Fruit fly (Drosophila melanogaster) Kc167 (cell line): ENCODE data around the gene vir-1.

Experiments
- h ChIP-seq: fragments of >200 bp; optimal IDR thresholded peaks from 3 replicates; lab custom pipeline; 2018; ENCODE audit warnings: missing external identifiers
- psq ChIP-seq: fragments of >200 bp; optimal IDR thresholded peaks from 2 replicates; lab custom pipeline; 2017; ENCODE audit warnings: missing external identifiers
- ttk ChIP-seq: sonication (Bioruptor generic); optimal IDR thresholded peaks from 2 replicates; lab custom pipeline; 2017; ENCODE audit warnings: missing external identifiers

DNA sequence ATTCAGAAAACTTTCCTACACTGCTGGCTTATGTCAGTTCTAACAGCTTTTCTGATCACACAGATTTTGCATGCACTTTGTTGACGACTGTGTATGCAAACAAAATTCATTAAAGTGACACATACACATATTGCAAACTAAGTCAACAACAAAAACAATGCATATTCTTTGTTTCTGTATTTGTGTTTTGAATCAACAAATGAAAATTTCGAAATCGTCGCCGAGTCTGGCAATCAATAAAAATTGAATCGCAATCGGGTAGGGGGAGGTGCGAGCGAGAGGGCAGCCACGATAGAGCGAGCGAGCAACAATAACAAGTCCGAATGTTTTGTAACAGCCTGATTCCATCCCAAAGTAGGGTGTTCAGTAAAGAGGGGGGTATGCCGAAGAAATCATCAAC is 39.8 kb upstream of the vir-1 start:
- no peak for TF ChIP-seq h (lab: Kevin White, UChicago)
- TF ChIP-seq ttk = no peak
- no peak for TF ChIP-seq psq (lab: Kevin White, UChicago)
